Fruit fly (Drosophila melanogaster): ENCODE data around the gene Nepl19.

Nepl19 gene

DNA sequence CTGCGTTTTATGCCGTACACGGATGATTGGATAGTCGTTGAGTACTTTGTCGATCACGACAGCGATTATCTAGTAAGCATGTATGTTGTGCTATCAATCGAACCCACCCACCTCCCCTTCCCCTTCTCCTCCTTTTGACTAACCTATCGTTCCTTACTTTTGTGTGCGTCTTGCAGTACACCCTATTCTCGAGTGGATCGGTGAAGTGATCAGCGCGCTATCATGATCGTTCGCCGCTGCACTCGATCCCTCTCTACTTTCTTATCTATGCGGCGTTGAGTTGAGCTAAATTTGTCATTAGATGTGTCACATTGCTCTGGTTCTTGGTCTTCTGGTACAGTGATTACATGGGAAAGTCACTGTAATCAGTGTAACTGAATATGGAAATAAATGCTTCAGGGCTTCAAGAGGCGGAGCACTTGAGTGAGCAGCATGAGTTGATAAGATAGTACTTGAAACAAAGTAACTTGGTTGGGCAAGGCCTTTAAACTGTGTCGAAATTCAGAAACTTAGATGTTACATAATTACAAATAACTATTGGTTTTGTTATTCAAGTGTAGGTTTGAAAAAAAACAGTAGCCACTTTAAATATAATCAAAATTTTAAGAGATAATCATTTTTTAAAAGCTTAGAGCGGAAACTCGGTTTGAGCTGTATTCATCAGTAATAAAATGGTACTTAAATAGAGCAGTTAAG lies 21.7 kb upstream of the Nepl19 start (continued):
- peak in 1 of 2 experiments; percentile 1 for TF ChIP-seq Hr78 (GFP tag; optimal IDR thresholded peaks at IDR 0.05)
- no peak for TF ChIP-seq NK7.1 (GFP tag; optimal IDR thresholded peaks at IDR 0.05)
- TF ChIP-seq Pdp1 (GFP tag; optimal IDR thresholded peaks at IDR 0.05) = peak in 1 of 2 experiments; percentile 93
- peak; percentile 77 for TF ChIP-seq exex (tag; optimal IDR thresholded peaks at IDR 0.05)
- TF ChIP-seq vnd (GFP tag; IDR thresholded peaks at IDR 0.05; ENCODE audit: partially characterized antibody) = peak; percentile 58; the same call in 1 of the 3 replicates
- peak; percentile 69 for TF ChIP-seq CG10431 (GFP tag; optimal IDR thresholded peaks at IDR 0.05)
- no peak for TF ChIP-seq CG8944 (GFP tag; optimal IDR thresholded peaks at IDR 0.05)
- peak; percentile 22 for TF ChIP-seq D (optimal IDR thresholded peaks at IDR 0.05)
- no peak for TF ChIP-seq D (GFP tag; optimal IDR thresholded peaks at IDR 0.05)
- TF ChIP-seq CG2199 (GFP tag; IDR thresholded peaks at IDR 0.05) = no peak
- TF ChIP-seq Lhr (GFP tag; optimal IDR thresholded peaks at IDR 0.05) = no peak
- TF ChIP-seq CG7963 (GFP tag; IDR thresholded peaks at IDR 0.05; ENCODE audit: partially characterized antibody) = no peak
- TF ChIP-seq pros (GFP tag; optimal IDR thresholded peaks at IDR 0.05) = no peak
- no peak for TF ChIP-seq peb (GFP tag; IDR thresholded peaks at IDR 0.05)
- no peak for TF ChIP-seq mld (GFP tag; IDR thresholded peaks at IDR 0.05; ENCODE audit: partially characterized antibody)
- TF ChIP-seq CG8924 (tag; optimal IDR thresholded peaks at IDR 0.05) = no peak
- no peak for TF ChIP-seq CG4328 (GFP tag; optimal IDR thresholded peaks at IDR 0.05)
- TF ChIP-seq lilli (GFP tag; optimal IDR thresholded peaks at IDR 0.05) = no peak
- no peak for TF ChIP-seq Dbx (GFP tag; IDR thresholded peaks at IDR 0.05)
- TF ChIP-seq MESR4 (GFP tag; optimal IDR thresholded peaks at IDR 0.05) = no peak
- TF ChIP-seq CG7928 (GFP tag; optimal IDR thresholded peaks at IDR 0.05) = no peak
- TF ChIP-seq CG34224 (GFP tag; IDR thresholded peaks at IDR 0.05; ENCODE audit: partially characterized antibody) = no peak
- TF ChIP-seq sug (tag; optimal IDR thresholded peaks at IDR 0.05) = peak; percentile 35
- TF ChIP-seq CG3838 (GFP tag; optimal IDR thresholded peaks at IDR 0.05) = no peak
- no peak for TF ChIP-seq CG1529 (GFP tag; optimal IDR thresholded peaks at IDR 0.05)
- peak; percentile 57 for TF ChIP-seq mirr (GFP tag; optimal IDR thresholded peaks at IDR 0.05)
- TF ChIP-seq CG32772 (GFP tag; IDR thresholded peaks at IDR 0.05) = no peak
- TF ChIP-seq bab2 (GFP tag; optimal IDR thresholded peaks at IDR 0.05) = no peak
- TF ChIP-seq z (GFP tag; IDR thresholded peaks at IDR 0.05) = peak; percentile 79
- TF ChIP-seq repo (GFP tag; optimal IDR thresholded peaks at IDR 0.05) = no peak
- peak; percentile 71 for TF ChIP-seq Ets65A (GFP tag)
- peak; percentile 63; the same call in 1 of the 2 replicates for TF ChIP-seq crol (GFP tag; IDR thresholded peaks at IDR 0.05)
- TF ChIP-seq CG13424 (tag; optimal IDR thresholded peaks at IDR 0.05) = no peak
- no peak for TF ChIP-seq gce (GFP tag; IDR thresholded peaks at IDR 0.05)
- TF ChIP-seq hkb (optimal IDR thresholded peaks at IDR 0.05) = no peak
- no peak for TF ChIP-seq hkb (GFP tag; IDR thresholded peaks at IDR 0.05)
- no peak for TF ChIP-seq Ada2b (GFP tag; IDR thresholded peaks at IDR 0.05)
- TF ChIP-seq CG13296 (GFP tag; optimal IDR thresholded peaks at IDR 0.05) = no peak
- peak; percentile 56; the same call in 1 of the 4 replicates for TF ChIP-seq chinmo (GFP tag; IDR thresholded peaks at IDR 0.05; ENCODE audit: partially characterized antibody)
- no peak for TF ChIP-seq CG15269 (tag; optimal IDR thresholded peaks at IDR 0.05)
- TF ChIP-seq trem (tag; optimal IDR thresholded peaks at IDR 0.05) = no peak
- TF ChIP-seq sd (tag; optimal IDR thresholded peaks at IDR 0.05) = no peak
- no peak for TF ChIP-seq CG10979 (tag; optimal IDR thresholded peaks at IDR 0.05)
- no peak for TF ChIP-seq en (GFP tag; optimal IDR thresholded peaks at IDR 0.05)
- TF ChIP-seq eyg (GFP tag; optimal IDR thresholded peaks at IDR 0.05) = no peak
- no peak for TF ChIP-seq CG31365 (tag; optimal IDR thresholded peaks at IDR 0.05)
- TF ChIP-seq CG17802 (tag; optimal IDR thresholded peaks at IDR 0.05) = no peak
- no peak for TF ChIP-seq CG14014 (GFP tag; IDR thresholded peaks at IDR 0.05)
- no peak for TF ChIP-seq CG9727 (GFP tag; optimal IDR thresholded peaks at IDR 0.05)
- TF ChIP-seq MBD-R2 (GFP tag; IDR thresholded peaks at IDR 0.05) = no peak

Measured in whole organism, embryonic.